5 worm cellular contexts compared by ENCODE assay signal in genomic region chrII:6820278-6820971, ce11.
TF ChIP-seq lines count a peak whose summit lies in the region.

No protein-coding gene starts in this region.

TF ChIP-seq in whole organism, L1 larva, 84 proteins besides CTCF, POLR2A, EP300 and RAD21:
- peak; percentile 15 for TF ChIP-seq nhr-20 (tag; optimal IDR thresholded peaks at IDR 0.05; lab: Kevin White, UChicago)
- TF ChIP-seq nhr-71 (tag; optimal IDR thresholded peaks at IDR 0.05; lab: Kevin White, UChicago): peak; percentile 27
- TF ChIP-seq ceh-82 (tag; optimal IDR thresholded peaks at IDR 0.05; lab: Kevin White, UChicago): peak in 1 of 3 experiments; percentile 23
- no peak for TF ChIP-seq C04F5.9 (tag; optimal IDR thresholded peaks at IDR 0.05; lab: Kevin White, UChicago)
- peak in 1 of 2 experiments; percentile 11 for TF ChIP-seq lsy-2 (tag; optimal IDR thresholded peaks at IDR 0.05; lab: Kevin White, UChicago)
- peak; percentile 45 for TF ChIP-seq fkh-10 (GFP tag; optimal IDR thresholded peaks at IDR 0.05; lab: Kevin White, UChicago)
- peak; percentile 30 for TF ChIP-seq snu-23 (GFP tag; optimal IDR thresholded peaks at IDR 0.05; lab: Kevin White, UChicago)
- TF ChIP-seq lin-14 (GFP tag; optimal IDR thresholded peaks at IDR 0.05; lab: Kevin White, UChicago): peak; percentile 70
- no peak for TF ChIP-seq alr-1 (tag; optimal IDR thresholded peaks at IDR 0.05; lab: Kevin White, UChicago; ENCODE audit: borderline replicate concordance)

TF ChIP-seq in whole organism, L2 larva, 48 proteins besides CTCF, POLR2A, EP300 and RAD21:
- TF ChIP-seq ZK546.5 (tag; optimal IDR thresholded peaks at IDR 0.05; lab: Kevin White, UChicago) (no peak), lsy-2 (tag; optimal IDR thresholded peaks at IDR 0.05; lab: Kevin White, UChicago) (peak in 1 of 2 experiments; percentile 20), ztf-4 (tag; optimal IDR thresholded peaks at IDR 0.05; lab: Kevin White, UChicago) (no peak), sma-9 (GFP tag; optimal IDR thresholded peaks at IDR 0.05; lab: Kevin White, UChicago) (peak; percentile 2), sma-9 (tag; optimal IDR thresholded peaks at IDR 0.05; lab: Kevin White, UChicago) (no peak), mdl-1 (tag; optimal IDR thresholded peaks at IDR 0.05; lab: Kevin White, UChicago) (no peak), mab-5 (tag; optimal IDR thresholded peaks at IDR 0.05; lab: Kevin White, UChicago) (peak; percentile 19), fos-1 (tag; optimal IDR thresholded peaks at IDR 0.05; lab: Kevin White, UChicago) (no peak)

TF ChIP-seq in whole organism, L3 larva, 47 proteins besides CTCF, POLR2A, EP300 and RAD21:
- peak; percentile 18 for TF ChIP-seq nfya-1 (tag; optimal IDR thresholded peaks at IDR 0.05; lab: Kevin White, UChicago; ENCODE audit: insufficient read depth)
- no peak for TF ChIP-seq nhr-76 (tag; optimal IDR thresholded peaks at IDR 0.05; lab: Kevin White, UChicago)
- TF ChIP-seq lin-39 (tag; optimal IDR thresholded peaks at IDR 0.05; lab: Kevin White, UChicago): peak; percentile 35

TF ChIP-seq in whole organism, L4 larva, 104 proteins besides CTCF, POLR2A, EP300 and RAD21:
- 0 out of 2 replicates have a peak, but pooled peaks have one; percentile 23 for TF ChIP-seq ctbp-1 (GFP tag; IDR thresholded peaks at IDR 0.05; lab: Robert Waterston, UW)
- TF ChIP-seq daf-12 (tag; optimal IDR thresholded peaks at IDR 0.05; lab: Kevin White, UChicago): no peak
- no peak for TF ChIP-seq zfp-3 (GFP tag; conservative IDR thresholded peaks at IDR 0.05; lab: Robert Waterston, UW)
- TF ChIP-seq aha-1 (tag; lab: Kevin White, UChicago): peak; percentile 65
- TF ChIP-seq pqm-1 (tag; optimal IDR thresholded peaks at IDR 0.05; lab: Kevin White, UChicago): no peak
- TF ChIP-seq daf-19 (GFP tag; conservative IDR thresholded peaks at IDR 0.05; lab: Robert Waterston, UW): no peak
- TF ChIP-seq ceh-44 (GFP tag; IDR thresholded peaks at IDR 0.05; lab: Robert Waterston, UW): no peak
- TF ChIP-seq nhr-25 (tag; optimal IDR thresholded peaks at IDR 0.05; lab: Kevin White, UChicago; ENCODE audit: borderline replicate concordance, insufficient read depth): no peak
- TF ChIP-seq F26F4.8 (GFP tag; conservative IDR thresholded peaks at IDR 0.05; lab: Robert Waterston, UW): no peak
- TF ChIP-seq lsy-2 (tag; optimal IDR thresholded peaks at IDR 0.05; lab: Kevin White, UChicago): peak in 1 of 2 experiments; percentile 27
- TF ChIP-seq dpl-1 (GFP tag; optimal IDR thresholded peaks at IDR 0.05; lab: Kevin White, UChicago): no peak
- no peak for TF ChIP-seq T26A8.4 (GFP tag; IDR thresholded peaks at IDR 0.05; lab: Robert Waterston, UW)
- TF ChIP-seq F44E2.7 (GFP tag; IDR thresholded peaks at IDR 0.05; lab: Robert Waterston, UW): no peak
- TF ChIP-seq nhr-48 (tag; optimal IDR thresholded peaks at IDR 0.05; lab: Kevin White, UChicago): no peak
- peak; percentile 30 for TF ChIP-seq nhr-28 (tag; optimal IDR thresholded peaks at IDR 0.05; lab: Kevin White, UChicago)
- TF ChIP-seq madf-9 (GFP tag; conservative IDR thresholded peaks at IDR 0.05; lab: Robert Waterston, UW): no peak
- TF ChIP-seq vab-7 (GFP tag; IDR thresholded peaks at IDR 0.05; lab: Robert Waterston, UW): peak; percentile 38; the same call in 1 of the 2 replicates
- TF ChIP-seq ztf-11 (tag; optimal IDR thresholded peaks at IDR 0.05; lab: Kevin White, UChicago): no peak
- no peak for TF ChIP-seq skn-1 (tag; optimal IDR thresholded peaks at IDR 0.05; lab: Kevin White, UChicago)
- peak in 1 of 2 experiments; percentile 95 for TF ChIP-seq unc-62 (GFP tag; optimal IDR thresholded peaks at IDR 0.05 in 1 of 2; lab: Kevin White, UChicago)
- no peak for TF ChIP-seq unc-62 (tag; optimal IDR thresholded peaks at IDR 0.05; lab: Kevin White, UChicago)

TF ChIP-seq in whole organism, young adult, 124 proteins besides CTCF, POLR2A, EP300 and RAD21:
- TF ChIP-seq bed-1 (GFP tag; IDR thresholded peaks at IDR 0.05; lab: Robert Waterston, UW): no peak
- no peak for TF ChIP-seq B0261.1 (tag; optimal IDR thresholded peaks at IDR 0.05; lab: Kevin White, UChicago)
- no peak for TF ChIP-seq ztf-22 (GFP tag; optimal IDR thresholded peaks at IDR 0.05; lab: Kevin White, UChicago)
- TF ChIP-seq lin-26 (GFP tag; IDR thresholded peaks at IDR 0.05; lab: Robert Waterston, UW): 0 out of 2 replicates have a peak, but pooled peaks have one; percentile 25
TF ChIP-seq in whole organism, young adult: peak in this region for 1.
